Worm (Caenorhabditis elegans): ENCODE measurements around the gene F21C10.10.
A peak's percentile ranks its signal among the peaks of the same experiment; 100 is the strongest.

The F21C10.10 gene

DNA sequence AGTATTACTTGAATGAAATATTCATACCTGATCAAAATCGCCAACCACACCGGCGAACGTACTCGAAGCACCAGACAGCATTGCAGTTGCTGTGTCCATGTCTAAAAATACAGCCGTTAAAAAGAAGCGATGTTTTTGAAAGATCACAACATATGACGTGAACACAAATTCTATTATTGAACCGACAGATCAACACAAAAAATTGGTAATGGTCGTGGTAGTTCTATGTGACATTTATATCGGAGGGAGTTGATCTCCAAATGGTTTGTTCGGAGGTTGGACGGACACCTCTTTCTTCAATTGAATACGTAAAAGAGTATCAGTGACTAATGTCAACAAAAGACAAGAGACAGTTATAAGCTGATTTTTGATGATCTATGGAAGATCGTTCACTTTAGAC lies 45.2 kb downstream of the F21C10.10 start, which contains the start of gene pitr-3:
pitr-3 (minus strand) TSS at position 101 of the 400 bp plus-strand sequence.
- no peak for TF ChIP-seq nhr-67 (tag; optimal IDR thresholded peaks at IDR 0.05)
- TF ChIP-seq nhr-23 (tag; optimal IDR thresholded peaks at IDR 0.05): no peak
- no peak for TF ChIP-seq lin-15B (tag; optimal IDR thresholded peaks at IDR 0.05)
- TF ChIP-seq nhr-76 (tag; optimal IDR thresholded peaks at IDR 0.05): no peak
- no peak for TF ChIP-seq fkh-10 (GFP tag; optimal IDR thresholded peaks at IDR 0.05)
- TF ChIP-seq pha-4 (tag; optimal IDR thresholded peaks at IDR 0.05): no peak
- no peak for TF ChIP-seq aly-2 (tag; optimal IDR thresholded peaks at IDR 0.05)
- no peak for TF ChIP-seq mml-1 (tag; optimal IDR thresholded peaks at IDR 0.05)

DNA sequence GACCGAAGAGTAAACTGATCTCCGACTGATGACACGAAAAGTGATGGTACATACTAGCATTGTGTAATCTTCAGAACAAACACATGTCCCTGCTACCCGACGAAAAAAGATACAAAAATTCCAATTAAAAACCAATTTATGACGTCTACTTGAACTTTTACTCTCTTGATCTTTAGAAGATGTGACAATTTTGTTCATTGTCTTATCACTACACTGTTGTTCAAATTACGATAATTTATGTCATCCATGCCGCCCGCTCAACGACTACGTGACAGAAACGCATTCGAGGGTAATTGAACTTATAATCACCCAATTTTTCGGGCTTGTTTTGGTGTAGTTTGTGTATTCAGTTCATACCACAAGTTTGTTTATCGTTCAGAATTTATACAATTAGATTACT lies 47.8 kb downstream of the F21C10.10 start:
- TF ChIP-seq nhr-12 (tag; optimal IDR thresholded peaks at IDR 0.05): no peak
- no peak for TF ChIP-seq unc-62 (GFP tag; optimal IDR thresholded peaks at IDR 0.05)
- TF ChIP-seq elt-3 (tag; optimal IDR thresholded peaks at IDR 0.05): no peak
- TF ChIP-seq eor-1 (tag; optimal IDR thresholded peaks at IDR 0.05): no peak
- TF ChIP-seq ceh-9 (tag; optimal IDR thresholded peaks at IDR 0.05): no peak
- TF ChIP-seq nhr-23 (tag; optimal IDR thresholded peaks at IDR 0.05): peak; percentile 5
- peak; percentile 25 for TF ChIP-seq nhr-25 (tag; optimal IDR thresholded peaks at IDR 0.05)
- TF ChIP-seq aly-2 (tag; optimal IDR thresholded peaks at IDR 0.05): no peak
- TF ChIP-seq nfya-1 (tag; optimal IDR thresholded peaks at IDR 0.05; ENCODE audit: insufficient read depth): no peak
- TF ChIP-seq unc-39 (tag; optimal IDR thresholded peaks at IDR 0.05): no peak
- TF ChIP-seq zag-1 (tag; optimal IDR thresholded peaks at IDR 0.05): no peak
- no peak for TF ChIP-seq nhr-76 (tag; optimal IDR thresholded peaks at IDR 0.05)
- TF ChIP-seq ztf-11 (tag; optimal IDR thresholded peaks at IDR 0.05): no peak

DNA sequence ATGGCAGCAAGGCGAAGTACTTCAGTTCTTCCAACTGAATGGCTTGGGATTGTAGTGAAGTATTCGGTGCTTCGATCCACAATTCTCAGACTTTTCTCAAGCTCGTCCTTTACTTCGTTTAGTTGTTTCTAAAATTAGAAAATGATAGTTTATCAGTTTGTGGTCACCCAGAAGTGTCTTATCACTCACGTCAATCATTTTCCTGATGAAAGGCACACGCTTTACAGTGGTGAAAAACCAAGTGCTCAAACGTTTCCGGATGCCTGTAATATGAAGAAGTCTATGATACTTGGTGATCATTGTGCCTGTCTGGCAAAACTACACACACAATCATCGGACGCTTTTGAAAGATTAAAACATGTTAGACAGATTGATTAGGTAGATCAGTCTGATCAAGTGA lies 50.1 kb downstream of the F21C10.10 start:
- TF ChIP-seq ama-1 (optimal IDR thresholded peaks at IDR 0.05) (no peak), nhr-76 (tag; optimal IDR thresholded peaks at IDR 0.05) (no peak), unc-62 (GFP tag; optimal IDR thresholded peaks at IDR 0.05) (no peak), pqm-1 (tag; optimal IDR thresholded peaks at IDR 0.05) (peak; percentile 13), elt-2 (tag; optimal IDR thresholded peaks at IDR 0.05) (peak; percentile 68), egl-5 (tag; optimal IDR thresholded peaks at IDR 0.05) (no peak), tbx-2 (tag; optimal IDR thresholded peaks at IDR 0.05) (no peak)
